Worm (Caenorhabditis elegans) whole organism, L4 larva: ENCODE results near the gene cut-2.

Source experiments
- F49E8.2 ChIP-seq: sonication (generic microtip); optimal IDR thresholded peaks from 2 replicates; lab custom pipeline; 2016; ENCODE audit warnings: missing compliant biosample characterization, mild to moderate bottlenecking, missing genetic modification characterization, borderline replicate concordance
- R02D3.7 ChIP-seq: fragments of 150-350 bp; sonication (generic microtip); optimal IDR thresholded peaks from 3 replicates; lab custom pipeline; 2014; ENCODE audit warnings: missing biosample characterization, missing genetic modification characterization
- lin-39 ChIP-seq: fragments of 150-350 bp; optimal IDR thresholded peaks from 2 replicates; lab custom pipeline; 2014; ENCODE audit warnings: missing biosample characterization, missing genetic modification reagents, missing genetic modification characterization
- mdl-1 ChIP-seq, 2 experiments: fragments of 150-350 bp in 1 of 2; sonication (generic microtip) in 1 of 2; optimal IDR thresholded peaks; 2 replicates each; lab custom pipeline; 2014 to 2017; ENCODE audit warnings: missing biosample characterization in 2 of 2, missing genetic modification characterization in 2 of 2
- nhr-77 ChIP-seq: fragments of 150-350 bp; optimal IDR thresholded peaks from 2 replicates; lab custom pipeline; 2014; ENCODE audit warnings: missing biosample characterization, missing genetic modification characterization
- unc-62 ChIP-seq, 3 experiments: fragments of 150-350 bp in 1 of 3; sonication (generic microtip); optimal IDR thresholded peaks in 2 of 3; peaks in 1 of 3; 1 replicate in 1 of 3; 2 replicates in 2 of 3; lab custom pipeline; 2014 to 2017; ENCODE audit warnings: missing biosample characterization in 3 of 3, missing genetic modification characterization in 3 of 3, missing genetic modification reagents in 3 of 3, missing genotype in 1 of 3

- TF ChIP-seq F49E8.2 (no peak), unc-62 (GFP tag; optimal IDR thresholded peaks at IDR 0.05 in 1 of 2; lab: Kevin White, UChicago) (no peak), unc-62 (tag; optimal IDR thresholded peaks at IDR 0.05; lab: Kevin White, UChicago) (no peak), mdl-1 (tag; optimal IDR thresholded peaks at IDR 0.05; lab: Kevin White, UChicago) (no peak), nhr-77 (tag; lab: Kevin White, UChicago) (no peak), R02D3.7 (no peak), lin-39 (no peak)
Measured at ce11 chrV:13417513-13417912, 2.8 kb downstream of the cut-2 start, which contains the start of gene F53F1.6.
